Worm (Caenorhabditis elegans) whole organism, L4 larva: ENCODE data around the gene F22E5.6.

Experiments used
- Y75B8A.6 ChIP-seq: fragments of 200-800 bp; sonication (Bioruptor generic); IDR thresholded peaks from 2 replicates; pipeline ENCODE4 v1.3.6; 2022; ENCODE audit warnings: missing genetic modification reagents, missing genetic modification characterization, missing compliant biosample characterization
- aha-1 ChIP-seq: fragments of 150-350 bp; peaks from one replicate; lab custom pipeline; 2014; ENCODE audit warnings: missing biosample characterization, missing genetic modification characterization
- aly-2 ChIP-seq: sonication (generic microtip); optimal IDR thresholded peaks from 2 replicates; lab custom pipeline; 2018; ENCODE audit warnings: missing biosample characterization, missing genetic modification characterization
- dmd-6 ChIP-seq: fragments of 200-800 bp; sonication (Bioruptor generic); IDR thresholded peaks from 2 replicates; pipeline ENCODE4 v1.3.6; 2022; ENCODE audit warnings: missing genetic modification reagents, missing genetic modification characterization, missing compliant biosample characterization
- duxl-1 ChIP-seq: sonication (generic microtip); optimal IDR thresholded peaks from 2 replicates; lab custom pipeline; 2016; ENCODE audit warnings: mild to moderate bottlenecking, missing genetic modification characterization, moderate library complexity, missing compliant biosample characterization; ENCODE audit not compliant: poor library complexity
- jun-1 ChIP-seq: fragments of 150-350 bp; optimal IDR thresholded peaks from 2 replicates; lab custom pipeline; 2014; ENCODE audit warnings: missing biosample characterization, missing genetic modification reagents, missing genetic modification characterization
- lin-13 ChIP-seq: fragments of 150-350 bp; optimal IDR thresholded peaks from 2 replicates; lab custom pipeline; 2014; ENCODE audit warnings: missing biosample characterization, missing genetic modification reagents, missing genetic modification characterization
- madf-5 ChIP-seq, 2 experiments: fragments of 200-800 bp; sonication (Bioruptor generic); IDR thresholded peaks; 2 replicates each; pipeline ENCODE4 v1.3.6; 2022; ENCODE audit warnings: missing compliant biosample characterization in 2 of 2, missing genetic modification characterization in 2 of 2
- pqm-1 ChIP-seq: sonication (generic microtip); optimal IDR thresholded peaks from 2 replicates; lab custom pipeline; 2017; ENCODE audit warnings: missing biosample characterization, missing genetic modification characterization
- skn-1 ChIP-seq: fragments of 150-350 bp; optimal IDR thresholded peaks from 2 replicates; lab custom pipeline; 2014; ENCODE audit warnings: missing biosample characterization, missing genetic modification characterization
- unc-39 ChIP-seq: sonication (generic microtip); optimal IDR thresholded peaks from 2 replicates; lab custom pipeline; 2017; ENCODE audit warnings: missing biosample characterization, missing genetic modification characterization
- unc-62 ChIP-seq, 3 experiments: fragments of 150-350 bp in 1 of 3; sonication (generic microtip); optimal IDR thresholded peaks in 2 of 3; peaks in 1 of 3; 1 replicate in 1 of 3; 2 replicates in 2 of 3; lab custom pipeline; 2014 to 2017; ENCODE audit warnings: missing biosample characterization in 3 of 3, missing genetic modification characterization in 3 of 3, missing genetic modification reagents in 3 of 3, missing genotype in 1 of 3

DNA sequence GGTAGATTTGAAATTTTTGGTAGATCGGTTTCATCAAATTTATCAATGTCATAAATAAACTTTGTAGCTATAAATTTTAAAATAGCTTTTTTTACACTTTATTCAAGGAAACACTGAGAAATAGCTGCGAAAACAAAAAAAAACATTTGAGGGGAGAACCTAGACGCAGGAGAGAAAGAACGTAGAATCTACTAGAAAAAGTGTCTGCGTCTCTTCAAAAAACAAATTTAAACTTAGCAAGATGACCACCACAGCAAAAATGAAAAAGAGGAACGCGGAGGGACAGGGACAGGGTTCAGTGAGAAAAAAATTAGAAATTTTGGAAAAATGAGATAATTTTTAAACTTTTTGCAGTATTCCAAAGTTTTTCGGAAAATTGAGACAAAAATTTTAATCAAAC, 620 bp upstream of the F22E5.6 start:
- TF ChIP-seq aha-1 (tag; lab: Kevin White, UChicago) (no peak), Y75B8A.6 (GFP tag; lab: Robert Waterston, UW) (no peak), madf-5 (GFP tag; IDR thresholded peaks at IDR 0.05; lab: Robert Waterston, UW) (no peak), jun-1 (tag; lab: Kevin White, UChicago) (no peak), pqm-1 (tag; lab: Kevin White, UChicago) (no peak), unc-39 (tag; lab: Kevin White, UChicago) (no peak), skn-1 (tag; lab: Kevin White, UChicago) (no peak), aly-2 (tag; lab: Kevin White, UChicago) (no peak), dmd-6 (GFP tag; lab: Robert Waterston, UW) (no peak), unc-62 (GFP tag; optimal IDR thresholded peaks at IDR 0.05 in 1 of 2; lab: Kevin White, UChicago) (no peak), unc-62 (tag; optimal IDR thresholded peaks at IDR 0.05; lab: Kevin White, UChicago) (no peak), lin-13 (GFP tag; lab: Kevin White, UChicago) (no peak), duxl-1 (tag; lab: Kevin White, UChicago) (no peak)
